Worm (Caenorhabditis elegans) whole organism, L2 larva: ENCODE results near the gene C17H12.37.

Experiments used
- elt-3 ChIP-seq: sonication (generic microtip); optimal IDR thresholded peaks from 2 replicates; lab custom pipeline; 2017; ENCODE audit warnings: missing biosample characterization, missing genetic modification characterization
- lin-13 ChIP-seq: fragments of 150-350 bp; optimal IDR thresholded peaks from 2 replicates; lab custom pipeline; 2014; ENCODE audit warnings: missing biosample characterization, missing genetic modification reagents, missing genetic modification characterization

DNA sequence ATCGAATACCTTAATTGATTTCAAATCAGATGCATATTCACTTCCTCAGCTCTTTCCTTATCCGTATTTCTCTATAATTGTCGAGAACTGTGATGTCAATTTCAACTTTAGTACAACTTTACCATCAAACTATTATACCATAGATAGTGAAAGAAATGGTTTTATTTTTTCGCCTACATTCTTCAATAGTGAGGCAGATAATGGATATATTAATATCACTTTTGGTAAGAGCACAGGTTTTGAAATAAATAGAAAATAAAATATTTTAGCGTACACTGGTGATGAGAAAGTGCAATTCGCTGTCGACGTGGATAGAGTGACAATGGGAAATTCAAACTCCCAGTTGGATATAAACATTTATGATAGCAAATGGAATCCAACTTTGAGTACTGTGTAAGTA is 27.3 kb downstream of the C17H12.37 start:
- no peak for TF ChIP-seq lin-13 (GFP tag; lab: Kevin White, UChicago)
- TF ChIP-seq elt-3 = no peak
